Worm (Caenorhabditis elegans) whole organism, L2 larva: Measurements from ENCODE around the gene C06A12.8.

Experiments
- ZK546.5 ChIP-seq: sonication (generic microtip); optimal IDR thresholded peaks from 2 replicates; lab custom pipeline; 2017; ENCODE audit warnings: missing biosample characterization, missing genetic modification characterization
- ceh-82 ChIP-seq: fragments of 150-350 bp; optimal IDR thresholded peaks from 2 replicates; lab custom pipeline; 2014; ENCODE audit warnings: missing biosample characterization, missing genetic modification characterization
- nhr-237 ChIP-seq: fragments of 150-350 bp; optimal IDR thresholded peaks from 2 replicates; lab custom pipeline; 2014; ENCODE audit warnings: missing biosample characterization, missing genetic modification characterization
- nhr-6 ChIP-seq: fragments of 150-350 bp; optimal IDR thresholded peaks from 2 replicates; lab custom pipeline; 2014; ENCODE audit warnings: missing biosample characterization, missing genetic modification characterization
- nhr-77 ChIP-seq: fragments of 150-350 bp; optimal IDR thresholded peaks from 2 replicates; lab custom pipeline; 2014; ENCODE audit warnings: missing biosample characterization, missing genetic modification characterization

DNA sequence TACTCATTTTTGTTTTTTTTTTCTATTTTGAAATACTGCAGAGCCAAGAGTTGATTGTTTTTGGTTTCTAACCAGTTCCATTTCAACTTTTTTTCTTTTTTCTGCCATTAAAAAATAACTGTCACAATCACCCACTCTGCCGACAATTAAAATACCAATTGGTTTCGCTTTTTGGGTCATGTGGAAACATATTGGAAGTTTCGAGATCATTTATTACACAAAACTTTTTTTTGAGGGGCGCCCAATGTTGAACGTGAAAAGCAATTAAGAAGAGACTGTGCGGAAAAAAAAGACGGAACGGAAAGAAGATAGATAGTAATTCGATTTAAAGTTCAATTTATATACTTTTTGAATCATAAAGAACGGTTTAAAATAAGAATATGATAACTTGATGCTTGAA lies 36.9 kb downstream of the C06A12.8 start:
- no peak for TF ChIP-seq nhr-77 (tag; lab: Kevin White, UChicago)
- no peak for TF ChIP-seq nhr-237 (tag; lab: Kevin White, UChicago)
- no peak for TF ChIP-seq ceh-82 (tag; lab: Kevin White, UChicago)
- no peak for TF ChIP-seq ZK546.5 (tag; lab: Kevin White, UChicago)
- TF ChIP-seq nhr-6 (tag; lab: Kevin White, UChicago): no peak
